Fruit fly (Drosophila melanogaster) whole organism, embryonic: ENCODE results near the gene CG11263.

Experiments used
- Abd-B ChIP-seq: fragments of 200-800 bp; sonication (Bioruptor generic); optimal IDR thresholded peaks from 2 replicates; lab custom pipeline; 2018; ENCODE audit warnings: missing biosample characterization, mild to moderate bottlenecking, missing genetic modification characterization, moderate library complexity
- Antp ChIP-seq: fragments of 200-800 bp; sonication (Bioruptor generic); optimal IDR thresholded peaks from 3 replicates; lab custom pipeline; 2016; ENCODE audit warnings: missing biosample characterization, missing genetic modification characterization
- Bdp1 ChIP-seq: fragments of 200-800 bp; sonication (Bioruptor generic); optimal IDR thresholded peaks from 3 replicates; lab custom pipeline; 2016; ENCODE audit warnings: missing biosample characterization, missing genetic modification characterization
- Bteb2 ChIP-seq: fragments of 200-800 bp; sonication (Bioruptor generic); optimal IDR thresholded peaks from 2 replicates; lab custom pipeline; 2016; ENCODE audit warnings: missing biosample characterization, missing genetic modification characterization
- C15 ChIP-seq: fragments of 200-800 bp; sonication (Bioruptor generic); IDR thresholded peaks from 3 replicates; pipeline ENCODE4 v1.3.6; 2022; ENCODE audit warnings: missing biosample characterization, missing genetic modification characterization
- CG10267 ChIP-seq: fragments of 200-800 bp; sonication (Bioruptor generic); optimal IDR thresholded peaks from 2 replicates; lab custom pipeline; 2018; ENCODE audit warnings: missing biosample characterization, mild to moderate bottlenecking, missing genetic modification characterization, moderate library complexity
- CG12236 ChIP-seq: fragments of 200-800 bp; sonication (Bioruptor generic); optimal IDR thresholded peaks from 2 replicates; lab custom pipeline; 2016; ENCODE audit warnings: missing biosample characterization, missing genetic modification characterization
- CG16863 ChIP-seq: fragments of 200-800 bp; sonication (Bioruptor generic); optimal IDR thresholded peaks from 3 replicates; lab custom pipeline; 2016; ENCODE audit warnings: missing biosample characterization, missing genetic modification characterization
- CG2129 ChIP-seq: fragments of 200-800 bp; sonication (Bioruptor generic); IDR thresholded peaks from 2 replicates; pipeline ENCODE4 v1.3.6; 2022; ENCODE audit warnings: missing biosample characterization, missing genetic modification characterization; ENCODE audit not compliant: partially characterized antibody
- CG2678 ChIP-seq: fragments of 200-800 bp; sonication (Bioruptor generic); optimal IDR thresholded peaks from 3 replicates; lab custom pipeline; 2019; ENCODE audit warnings: missing biosample characterization, mild to moderate bottlenecking, missing genetic modification characterization, moderate library complexity
- CG32532 ChIP-seq: fragments of 200-800 bp; sonication (Bioruptor generic); IDR thresholded peaks from 2 replicates; pipeline ENCODE4 v1.3.6; 2022; ENCODE audit warnings: missing biosample characterization, missing genetic modification characterization
- CG3995 ChIP-seq: fragments of 200-800 bp; sonication (Bioruptor generic); optimal IDR thresholded peaks from 3 replicates; lab custom pipeline; 2016; ENCODE audit warnings: missing biosample characterization, missing genetic modification characterization
- CG43689 ChIP-seq: fragments of 200-800 bp; sonication (Bioruptor generic); IDR thresholded peaks from 2 replicates; pipeline ENCODE4 v1.3.6; 2022; ENCODE audit warnings: missing biosample characterization, missing genetic modification characterization
- CG7987 ChIP-seq: fragments of 200-800 bp; sonication (Bioruptor generic); optimal IDR thresholded peaks from 2 replicates; lab custom pipeline; 2018; ENCODE audit warnings: missing biosample characterization, mild to moderate bottlenecking, missing genetic modification characterization, moderate library complexity
- CG8478 ChIP-seq: fragments of >200 bp; optimal IDR thresholded peaks from 2 replicates; lab custom pipeline; 2018
- CG9727 ChIP-seq: fragments of 200-800 bp; sonication (Bioruptor generic); optimal IDR thresholded peaks from 3 replicates; lab custom pipeline; 2017; ENCODE audit warnings: missing biosample characterization, mild to moderate bottlenecking, missing genetic modification characterization
- CG9876 ChIP-seq: fragments of 200-800 bp; sonication (Bioruptor generic); optimal IDR thresholded peaks from 2 replicates; lab custom pipeline; 2016; ENCODE audit warnings: missing biosample characterization, missing genetic modification characterization
- CrebB ChIP-seq: fragments of 200-800 bp; sonication (Bioruptor generic); optimal IDR thresholded peaks from 3 replicates; lab custom pipeline; 2018; ENCODE audit warnings: missing biosample characterization, mild to moderate bottlenecking, missing genetic modification characterization
- Eip74EF ChIP-seq, 2 experiments: fragments of 200-800 bp in 1 of 2; fragments of >200 bp in 1 of 2; sonication (Bioruptor generic) in 1 of 2; optimal IDR thresholded peaks; 2 replicates each; lab custom pipeline; 2017 to 2019; ENCODE audit warnings: missing biosample characterization in 2 of 2, missing genetic modification characterization in 2 of 2, mild to moderate bottlenecking in 1 of 2, moderate library complexity in 1 of 2
- Elba2 ChIP-seq: fragments of 200-800 bp; sonication (Bioruptor generic); optimal IDR thresholded peaks from 3 replicates; lab custom pipeline; 2016; ENCODE audit warnings: missing biosample characterization, missing genetic modification characterization
- H2.0 ChIP-seq: fragments of 200-800 bp; sonication (Bioruptor generic); IDR thresholded peaks from 2 replicates; pipeline ENCODE4 v1.3.6; 2022; ENCODE audit warnings: missing biosample characterization, missing genetic modification characterization
- Hand ChIP-seq: fragments of 200-800 bp; sonication (Bioruptor generic); optimal IDR thresholded peaks from 2 replicates; lab custom pipeline; 2017; ENCODE audit warnings: mild to moderate bottlenecking, missing biosample characterization, missing genetic modification reagents, missing genetic modification characterization
- HmgD ChIP-seq: fragments of 200-800 bp; sonication (Bioruptor generic); optimal IDR thresholded peaks from 3 replicates; lab custom pipeline; 2016; ENCODE audit warnings: missing biosample characterization, missing genetic modification characterization
- HmgZ ChIP-seq: fragments of 200-800 bp; sonication (Bioruptor generic); optimal IDR thresholded peaks from 2 replicates; lab custom pipeline; 2018; ENCODE audit warnings: missing biosample characterization, mild to moderate bottlenecking, missing genetic modification characterization
- Hr39 ChIP-seq: fragments of >200 bp; optimal IDR thresholded peaks from 2 replicates; lab custom pipeline; 2017
- Lim3 ChIP-seq: fragments of 200-800 bp; sonication (Bioruptor generic); IDR thresholded peaks from 2 replicates; pipeline ENCODE4 v1.3.6; 2022; ENCODE audit warnings: missing biosample characterization, missing genetic modification characterization
- Max ChIP-seq: fragments of 200-800 bp; sonication (Bioruptor generic); optimal IDR thresholded peaks from 2 replicates; lab custom pipeline; 2016; ENCODE audit warnings: missing biosample characterization, mild to moderate bottlenecking, missing genetic modification characterization
- TFAM ChIP-seq: fragments of 200-800 bp; sonication (Bioruptor generic); optimal IDR thresholded peaks from 2 replicates; lab custom pipeline; 2017; ENCODE audit warnings: missing biosample characterization, missing genetic modification characterization, inconsistent platforms
- Taf1 ChIP-seq: fragments of 200-800 bp; sonication (Bioruptor generic); IDR thresholded peaks from 2 replicates; pipeline ENCODE4 v1.3.6; 2022; ENCODE audit warnings: missing biosample characterization, missing genetic modification characterization
- bab2 ChIP-seq: fragments of 200-800 bp; sonication (Bioruptor generic); optimal IDR thresholded peaks from 2 replicates; lab custom pipeline; 2016; ENCODE audit warnings: missing biosample characterization, missing genetic modification characterization
- bowl ChIP-seq: fragments of 200-800 bp; sonication (Bioruptor generic); IDR thresholded peaks from 2 replicates; pipeline ENCODE4 v1.3.6; 2022; ENCODE audit warnings: missing biosample characterization, missing genetic modification characterization
- chn ChIP-seq: fragments of 200-800 bp; sonication (Bioruptor generic); optimal IDR thresholded peaks from 2 replicates; lab custom pipeline; 2016; ENCODE audit warnings: missing biosample characterization, missing genetic modification characterization
- ci ChIP-seq: fragments of 200-800 bp; sonication (Bioruptor generic); IDR thresholded peaks from 3 replicates; pipeline ENCODE4 v1.3.6; 2022; ENCODE audit warnings: missing biosample characterization, missing genetic modification characterization
- da ChIP-seq: fragments of 200-800 bp; sonication (Bioruptor generic); optimal IDR thresholded peaks from 2 replicates; lab custom pipeline; 2016; ENCODE audit warnings: missing biosample characterization, missing genetic modification characterization
- dmrt11E ChIP-seq: fragments of 200-800 bp; sonication (Bioruptor generic); optimal IDR thresholded peaks from 3 replicates; lab custom pipeline; 2018; ENCODE audit warnings: missing biosample characterization, mild to moderate bottlenecking, missing genetic modification characterization, moderate library complexity
- ems ChIP-seq: fragments of 200-800 bp; sonication (Bioruptor generic); optimal IDR thresholded peaks from 3 replicates; lab custom pipeline; 2016; ENCODE audit warnings: missing biosample characterization, missing genetic modification characterization
- fd3F ChIP-seq: fragments of 200-800 bp; sonication (Bioruptor generic); optimal IDR thresholded peaks from 2 replicates; lab custom pipeline; 2018; ENCODE audit warnings: missing biosample characterization, mild to moderate bottlenecking, missing genetic modification characterization, moderate library complexity
- fd96Cb ChIP-seq: fragments of 200-800 bp; sonication (Bioruptor generic); optimal IDR thresholded peaks from 2 replicates; lab custom pipeline; 2018; ENCODE audit warnings: missing biosample characterization, mild to moderate bottlenecking, missing genetic modification characterization, moderate library complexity
- fru ChIP-seq: fragments of >200 bp; optimal IDR thresholded peaks from 2 replicates; lab custom pipeline; 2017
- jigr1 ChIP-seq: fragments of 200-800 bp; sonication (Bioruptor generic); IDR thresholded peaks from 3 replicates; pipeline ENCODE4 v1.3.6; 2022; ENCODE audit warnings: missing biosample characterization, missing genetic modification characterization
- nau ChIP-seq: fragments of 200-800 bp; sonication (Bioruptor generic); optimal IDR thresholded peaks from 3 replicates; lab custom pipeline; 2017; ENCODE audit warnings: missing biosample characterization, mild to moderate bottlenecking, missing genetic modification characterization, missing genetic modification reagents
- nerfin-2 ChIP-seq: fragments of 200-800 bp; sonication (Bioruptor generic); IDR thresholded peaks from 2 replicates; pipeline ENCODE4 v1.3.6; 2022; ENCODE audit warnings: missing biosample characterization, missing genetic modification characterization; ENCODE audit not compliant: partially characterized antibody
- onecut ChIP-seq: fragments of 200-800 bp; sonication (Bioruptor generic); IDR thresholded peaks from 2 replicates; pipeline ENCODE4 v1.3.6; 2022; ENCODE audit warnings: missing biosample characterization, missing genetic modification characterization
- org-1 ChIP-seq: fragments of 200-800 bp; sonication (Bioruptor generic); optimal IDR thresholded peaks from 2 replicates; lab custom pipeline; 2017; ENCODE audit warnings: missing biosample characterization, missing genetic modification characterization
- pb ChIP-seq: fragments of 200-800 bp; sonication (Bioruptor generic); optimal IDR thresholded peaks from 3 replicates; lab custom pipeline; 2016; ENCODE audit warnings: missing biosample characterization, missing genetic modification characterization
- salm ChIP-seq: fragments of 200-800 bp; sonication (Bioruptor generic); optimal IDR thresholded peaks from 2 replicates; lab custom pipeline; 2018; ENCODE audit warnings: missing biosample characterization, mild to moderate bottlenecking, missing genetic modification characterization
- sd ChIP-seq: fragments of 200-800 bp; sonication (Bioruptor generic); optimal IDR thresholded peaks from 3 replicates; lab custom pipeline; 2018; ENCODE audit warnings: missing biosample characterization, mild to moderate bottlenecking, missing genetic modification characterization, moderate library complexity
- sima ChIP-seq: fragments of 200-800 bp; sonication (Bioruptor generic); optimal IDR thresholded peaks from 2 replicates; lab custom pipeline; 2016; ENCODE audit warnings: missing biosample characterization, missing genetic modification characterization
- slbo ChIP-seq: fragments of 200-800 bp; sonication (Bioruptor generic); IDR thresholded peaks from 2 replicates; pipeline ENCODE4 v1.3.6; 2022; ENCODE audit warnings: missing biosample characterization, missing genetic modification characterization
- slp2 ChIP-seq: fragments of 200-800 bp; sonication (Bioruptor generic); optimal IDR thresholded peaks from 2 replicates; lab custom pipeline; 2016; ENCODE audit warnings: missing biosample characterization, missing genetic modification characterization
- sna ChIP-seq: fragments of 200-800 bp; sonication (Bioruptor generic); IDR thresholded peaks from 2 replicates; pipeline ENCODE4 v1.3.6; 2022; ENCODE audit warnings: missing biosample characterization, missing genetic modification characterization; ENCODE audit not compliant: partially characterized antibody
- twi ChIP-seq: fragments of 200-800 bp; optimal IDR thresholded peaks from 2 replicates; lab custom pipeline; 2019; ENCODE audit warnings: missing biosample characterization, mild to moderate bottlenecking, missing genetic modification characterization, moderate library complexity

CG11263 gene

DNA sequence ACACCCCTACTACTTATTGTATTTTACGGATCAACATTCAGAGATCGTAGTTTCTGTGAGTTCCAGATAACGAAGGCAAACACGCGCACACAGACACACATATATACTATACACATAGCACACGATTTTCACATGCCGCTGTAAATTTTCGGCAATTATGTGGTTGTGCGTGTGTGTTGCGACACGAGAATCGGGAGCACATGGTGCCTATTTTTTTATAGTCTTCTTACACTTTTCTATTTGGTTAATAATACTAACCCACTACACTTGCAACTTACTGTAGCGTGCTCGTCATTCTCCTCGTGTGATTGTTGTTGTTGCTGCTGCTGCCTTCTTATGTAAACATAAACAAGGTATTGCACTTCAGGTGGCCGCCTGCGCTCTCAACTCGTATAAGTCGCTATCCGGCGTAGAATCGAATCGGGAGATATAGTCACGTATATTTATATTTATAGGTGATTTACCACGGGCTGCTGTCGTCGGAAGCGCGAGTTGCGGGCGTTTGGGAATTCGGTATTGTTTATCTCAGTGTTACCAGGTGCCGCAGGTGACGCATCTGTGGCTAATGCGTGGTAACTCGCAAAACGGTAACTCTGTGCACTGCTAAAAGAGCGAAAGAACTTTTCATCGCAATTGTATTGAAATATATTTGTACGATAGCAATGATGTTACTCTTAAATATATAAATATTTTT, 15.7 kb downstream of the CG11263 start, which contains the start of gene Adk2 (continued):
- TF ChIP-seq CG43689 (GFP tag; lab: Robert Waterston, UW) (no peak), twi (tag; lab: Kevin White, UChicago) (peak; percentile 4), chn (no peak), dmrt11E (no peak), CG32532 (peak; percentile 75), onecut (no peak), da (GFP tag; lab: Kevin White, UChicago) (no peak), sima (GFP tag; lab: Kevin White, UChicago) (no peak), CG9727 (GFP tag; lab: Kevin White, UChicago) (no peak), nau (GFP tag; lab: Kevin White, UChicago) (no peak), sna (GFP tag; lab: Robert Waterston, UW) (peak; percentile 23; the same call in 1 of the 2 replicates), CG2129 (GFP tag; lab: Robert Waterston, UW) (no peak), CG8478 (no peak), C15 (GFP tag; lab: Robert Waterston, UW) (no peak), bowl (GFP tag; lab: Robert Waterston, UW) (no peak), CG9876 (GFP tag; lab: Kevin White, UChicago) (no peak), Antp (GFP tag; lab: Kevin White, UChicago) (no peak), CG16863 (GFP tag; lab: Kevin White, UChicago) (no peak), CG7987 (GFP tag; lab: Kevin White, UChicago) (peak; percentile 34), CrebB (tag; lab: Kevin White, UChicago) (peak; percentile 7), ems (peak; percentile 20), Eip74EF (GFP tag; optimal IDR thresholded peaks at IDR 0.05; lab: Kevin White, UChicago) (no peak), Lim3 (GFP tag; lab: Robert Waterston, UW) (no peak), Taf1 (peak; percentile 49; the same call in 1 of the 2 replicates), jigr1 (no peak), fru (lab: Kevin White, UChicago) (no peak), salm (tag; lab: Kevin White, UChicago) (no peak), Max (GFP tag; lab: Kevin White, UChicago) (peak; percentile 28), fd96Cb (tag; lab: Kevin White, UChicago) (no peak), slbo (GFP tag; lab: Robert Waterston, UW) (peak; percentile 79), Bdp1 (GFP tag; lab: Kevin White, UChicago) (no peak), Elba2 (GFP tag; lab: Kevin White, UChicago) (peak; percentile 8), Abd-B (no peak), pb (no peak), fd3F (no peak), CG2678 (tag; lab: Kevin White, UChicago) (no peak), sd (tag; lab: Kevin White, UChicago) (peak; percentile 82), slp2 (GFP tag; lab: Kevin White, UChicago) (no peak), CG12236 (GFP tag; lab: Kevin White, UChicago) (no peak), TFAM (GFP tag; lab: Kevin White, UChicago) (no peak), nerfin-2 (GFP tag; lab: Robert Waterston, UW) (no peak), Hr39 (lab: Kevin White, UChicago) (no peak), CG3995 (GFP tag; lab: Kevin White, UChicago) (no peak), ci (GFP tag; lab: Robert Waterston, UW) (peak; percentile 71), HmgD (GFP tag; lab: Kevin White, UChicago) (peak; percentile 12), bab2 (GFP tag; lab: Kevin White, UChicago) (no peak), HmgZ (tag; lab: Kevin White, UChicago) (no peak), Bteb2 (GFP tag; lab: Kevin White, UChicago) (no peak), CG10267 (tag; lab: Kevin White, UChicago) (no peak), org-1 (GFP tag; lab: Kevin White, UChicago) (no peak), Hand (GFP tag; lab: Kevin White, UChicago) (no peak), H2.0 (peak; percentile 40; the same call in 1 of the 2 replicates)
